Worm (Caenorhabditis elegans) whole organism, L4 larva: ENCODE data around the gene fbxc-7.
"Not testable (repeated sequence)": the region's sequence is repeated elsewhere in the genome, so short reads cannot be mapped to it uniquely, and the experiment has no call there.

Experiments
- T26A8.4 ChIP-seq: fragments of 200-800 bp; sonication (Bioruptor generic); IDR thresholded peaks from 2 replicates; pipeline ENCODE4 v1.3.6; 2022; ENCODE audit warnings: missing genetic modification characterization, missing compliant biosample characterization
- ama-1 ChIP-seq: fragments of 150-350 bp; optimal IDR thresholded peaks from 2 replicates; lab custom pipeline; 2014; ENCODE audit warnings: inconsistent platforms, mixed read lengths
- ceh-44 ChIP-seq: fragments of 200-800 bp; sonication (Bioruptor generic); IDR thresholded peaks from 2 replicates; pipeline ENCODE4 v1.3.6; 2022; ENCODE audit warnings: missing genetic modification reagents, missing genetic modification characterization, missing compliant biosample characterization
- fkh-10 ChIP-seq: fragments of 150-350 bp; optimal IDR thresholded peaks from 2 replicates; lab custom pipeline; 2014; ENCODE audit warnings: missing biosample characterization, missing genetic modification reagents, missing genetic modification characterization
- hif-1 ChIP-seq, 2 experiments: sonication (generic microtip); optimal IDR thresholded peaks; 2 replicates each; lab custom pipeline; 2016 to 2017; ENCODE audit warnings: missing compliant biosample characterization in 2 of 2, missing genetic modification characterization in 2 of 2, missing genetic modification reagents in 2 of 2, missing genotype in 2 of 2, mild to moderate bottlenecking in 1 of 2
- hlh-30 ChIP-seq: sonication (generic microtip); optimal IDR thresholded peaks from 2 replicates; lab custom pipeline; 2017; ENCODE audit warnings: antibody characterized with exemption, mild to moderate bottlenecking, missing genetic modification characterization, missing compliant biosample characterization; ENCODE audit not compliant: insufficient read depth
- jun-1 ChIP-seq: fragments of 150-350 bp; optimal IDR thresholded peaks from 2 replicates; lab custom pipeline; 2014; ENCODE audit warnings: missing biosample characterization, missing genetic modification reagents, missing genetic modification characterization
- lin-39 ChIP-seq: fragments of 150-350 bp; optimal IDR thresholded peaks from 2 replicates; lab custom pipeline; 2014; ENCODE audit warnings: missing biosample characterization, missing genetic modification reagents, missing genetic modification characterization
- mdl-1 ChIP-seq, 2 experiments: fragments of 150-350 bp in 1 of 2; sonication (generic microtip) in 1 of 2; optimal IDR thresholded peaks; 2 replicates each; lab custom pipeline; 2014 to 2017; ENCODE audit warnings: missing biosample characterization in 2 of 2, missing genetic modification characterization in 2 of 2
- nhr-11 ChIP-seq: fragments of 150-350 bp; optimal IDR thresholded peaks from 2 replicates; lab custom pipeline; 2014; ENCODE audit warnings: missing biosample characterization, missing genetic modification characterization
- nhr-77 ChIP-seq: fragments of 150-350 bp; optimal IDR thresholded peaks from 2 replicates; lab custom pipeline; 2014; ENCODE audit warnings: missing biosample characterization, missing genetic modification characterization
- unc-130 ChIP-seq: sonication (generic microtip); optimal IDR thresholded peaks from 2 replicates; lab custom pipeline; 2016; ENCODE audit warnings: missing genetic modification reagents, missing genetic modification characterization, missing compliant biosample characterization

DNA sequence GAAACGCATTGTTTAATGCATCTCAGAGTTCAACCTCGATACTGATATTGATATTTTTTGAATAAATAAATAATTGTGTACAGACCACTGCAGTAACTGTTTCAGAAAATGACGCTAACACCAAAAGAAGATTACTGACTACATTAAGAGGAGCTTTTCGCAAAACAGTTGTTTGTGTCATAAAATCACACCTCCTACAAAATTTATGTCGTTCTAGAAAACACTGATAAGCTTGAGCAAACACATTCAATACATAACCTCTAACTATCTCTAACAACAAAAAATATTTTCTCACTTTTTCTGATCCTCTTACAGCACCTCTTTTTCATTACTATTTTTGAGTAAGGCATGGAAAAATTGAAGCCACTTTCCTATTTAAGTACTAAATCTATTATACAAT is at the start of gene fbxc-7:
- not testable (repeated sequence) for TF ChIP-seq hlh-30 (tag; lab: Kevin White, UChicago); unc-130 (GFP tag; lab: Kevin White, UChicago); ama-1 (lab: Kevin White, UChicago); mdl-1 (tag; optimal IDR thresholded peaks at IDR 0.05; lab: Kevin White, UChicago); ceh-44 (GFP tag; lab: Robert Waterston, UW); lin-39 (tag; lab: Kevin White, UChicago); nhr-11 (tag; lab: Kevin White, UChicago); jun-1; fkh-10; hif-1 (tag; optimal IDR thresholded peaks at IDR 0.05; lab: Kevin White, UChicago); nhr-77; T26A8.4 (GFP tag; lab: Robert Waterston, UW)
